Fruit fly (Drosophila melanogaster): ENCODE data around the gene Tk.

Tk gene

dm6 chr3R:12016828-12017280 is 11.6 kb upstream of the Tk start, which contains the start of the genes DCAF12 and Spt3 (continued):
- TF ChIP-seq CG2202 (tag; optimal IDR thresholded peaks at IDR 0.05): peak; percentile 5
- TF ChIP-seq Dip2 (GFP tag; IDR thresholded peaks at IDR 0.05): no peak
- TF ChIP-seq lbe (GFP tag; optimal IDR thresholded peaks at IDR 0.05): no peak
- TF ChIP-seq HmgD (GFP tag; optimal IDR thresholded peaks at IDR 0.05): no peak
- peak; percentile 78 for TF ChIP-seq CG15696 (tag; optimal IDR thresholded peaks at IDR 0.05)
- no peak for TF ChIP-seq Optix (GFP tag; IDR thresholded peaks at IDR 0.05)
- TF ChIP-seq dati (GFP tag; IDR thresholded peaks at IDR 0.05): no peak
- peak; percentile 12 for TF ChIP-seq CG16815 (GFP tag; optimal IDR thresholded peaks at IDR 0.05)
- peak; percentile 77 for TF ChIP-seq Rfx (GFP tag; IDR thresholded peaks at IDR 0.05)
- no peak for TF ChIP-seq dm (GFP tag; optimal IDR thresholded peaks at IDR 0.05)
- TF ChIP-seq ken (GFP tag; IDR thresholded peaks at IDR 0.05): 0 out of 3 replicates have a peak, but pooled peaks have one; percentile 58
- TF ChIP-seq CG11398 (GFP tag; optimal IDR thresholded peaks at IDR 0.05): no peak
- peak; percentile 10 for TF ChIP-seq salm (tag; optimal IDR thresholded peaks at IDR 0.05)
- no peak for TF ChIP-seq CG10565 (GFP tag; optimal IDR thresholded peaks at IDR 0.05)
- peak; percentile 63; the same call in 1 of the 4 replicates for TF ChIP-seq Gug (GFP tag; IDR thresholded peaks at IDR 0.05)
- no peak for TF ChIP-seq CG8281 (tag; optimal IDR thresholded peaks at IDR 0.05)
- TF ChIP-seq fd102C (GFP tag; optimal IDR thresholded peaks at IDR 0.05): no peak
- no peak for TF ChIP-seq CG12219 (GFP tag; optimal IDR thresholded peaks at IDR 0.05)
- peak; percentile 44 for TF ChIP-seq Ssrp (tag; optimal IDR thresholded peaks at IDR 0.05)
- TF ChIP-seq CG9797 (GFP tag; optimal IDR thresholded peaks at IDR 0.05): peak; percentile 12
- TF ChIP-seq trh (GFP tag; optimal IDR thresholded peaks at IDR 0.05): no peak
- TF ChIP-seq CG6272 (GFP tag; IDR thresholded peaks at IDR 0.05): peak; percentile 72
- TF ChIP-seq CG1602 (GFP tag; optimal IDR thresholded peaks at IDR 0.05): peak; percentile 14
- no peak for TF ChIP-seq maf-S (GFP tag; optimal IDR thresholded peaks at IDR 0.05)
- TF ChIP-seq Atf3 (GFP tag; optimal IDR thresholded peaks at IDR 0.05): no peak
- peak; percentile 48; the same call in 1 of the 2 replicates for TF ChIP-seq CG7372 (GFP tag; IDR thresholded peaks at IDR 0.05)
- 0 out of 2 replicates have a peak, but pooled peaks have one; percentile 42 for TF ChIP-seq CG11247 (GFP tag; IDR thresholded peaks at IDR 0.05)
- TF ChIP-seq wek (GFP tag; optimal IDR thresholded peaks at IDR 0.05): no peak
- peak; percentile 38 for TF ChIP-seq CG8388 (GFP tag; optimal IDR thresholded peaks at IDR 0.05)
- no peak for TF ChIP-seq Oaz (GFP tag; IDR thresholded peaks at IDR 0.05)
- TF ChIP-seq CG31224 (GFP tag; IDR thresholded peaks at IDR 0.05): 0 out of 2 replicates have a peak, but pooled peaks have one; percentile 35
- TF ChIP-seq amos (GFP tag; IDR thresholded peaks at IDR 0.05; ENCODE audit: partially characterized antibody): peak; percentile 88
- no peak for TF ChIP-seq NFAT (GFP tag; IDR thresholded peaks at IDR 0.05)
- no peak for TF ChIP-seq CG31388 (GFP tag; optimal IDR thresholded peaks at IDR 0.05)
- peak; percentile 47 for TF ChIP-seq eyg (GFP tag; optimal IDR thresholded peaks at IDR 0.05)
- no peak for TF ChIP-seq Ets97D (GFP tag; optimal IDR thresholded peaks at IDR 0.05)
- TF ChIP-seq Chrac-16 (GFP tag; optimal IDR thresholded peaks at IDR 0.05): peak; percentile 35
- peak; percentile 27 for TF ChIP-seq Fer2 (tag; optimal IDR thresholded peaks at IDR 0.05)
- no peak for TF ChIP-seq kni (GFP tag; optimal IDR thresholded peaks at IDR 0.05)
- TF ChIP-seq CG2712 (tag; optimal IDR thresholded peaks at IDR 0.05): peak; percentile 81
- TF ChIP-seq ase (GFP tag; IDR thresholded peaks at IDR 0.05): no peak
- peak; percentile 11 for TF ChIP-seq Nf-YB (GFP tag; optimal IDR thresholded peaks at IDR 0.05)
- TF ChIP-seq CG11093 (GFP tag; IDR thresholded peaks at IDR 0.05): no peak; the same call in 2 of the 3 replicates
- no peak for TF ChIP-seq CG5245 (GFP tag; optimal IDR thresholded peaks at IDR 0.05)
- peak; percentile 43; the same call in 1 of the 2 replicates for TF ChIP-seq sob (GFP tag; IDR thresholded peaks at IDR 0.05)
- peak; percentile 15 for TF ChIP-seq slp2 (GFP tag; optimal IDR thresholded peaks at IDR 0.05)
- no peak for TF ChIP-seq rib (GFP tag; IDR thresholded peaks at IDR 0.05)
- no peak for TF ChIP-seq ap (GFP tag; IDR thresholded peaks at IDR 0.05)
- TF ChIP-seq CG17802 (tag; optimal IDR thresholded peaks at IDR 0.05): no peak
- no peak for TF ChIP-seq GATAe (GFP tag; conservative IDR thresholded peaks at IDR 0.05)
- peak; percentile 58 for TF ChIP-seq kay (GFP tag; optimal IDR thresholded peaks at IDR 0.05)
- peak; percentile 62; the same call in 1 of the 3 replicates for TF ChIP-seq zfh1 (GFP tag; IDR thresholded peaks at IDR 0.05)
